Worm (Caenorhabditis elegans): ENCODE data around the gene rtfo-1.

The rtfo-1 gene

ce11 chrV:9622834-9623233 is 40.4 kb upstream of the rtfo-1 start, which contains the start of gene idpc-5:
idpc-5 (minus strand) TSS chrV:9622934.
- no peak for TF ChIP-seq lin-39 (tag; optimal IDR thresholded peaks at IDR 0.05)
- no peak for TF ChIP-seq lin-13 (GFP tag; optimal IDR thresholded peaks at IDR 0.05)
- no peak for TF ChIP-seq aly-2 (tag; optimal IDR thresholded peaks at IDR 0.05)
- TF ChIP-seq nhr-11 (tag; optimal IDR thresholded peaks at IDR 0.05), result no peak
- TF ChIP-seq nhr-77 (tag; optimal IDR thresholded peaks at IDR 0.05), result no peak
- TF ChIP-seq snpc-4 (tag; optimal IDR thresholded peaks at IDR 0.05), result no peak
- no peak for TF ChIP-seq peb-1 (tag; optimal IDR thresholded peaks at IDR 0.05)
- TF ChIP-seq zag-1 (tag; optimal IDR thresholded peaks at IDR 0.05), result no peak
- TF ChIP-seq nhr-25 (tag; optimal IDR thresholded peaks at IDR 0.05), result no peak
- no peak for TF ChIP-seq egl-27 (tag; optimal IDR thresholded peaks at IDR 0.05)
- TF ChIP-seq C34F6.9 (tag; optimal IDR thresholded peaks at IDR 0.05), result no peak
- TF ChIP-seq mdl-1 (tag; optimal IDR thresholded peaks at IDR 0.05), result no peak
- no peak for TF ChIP-seq ztf-1 (GFP tag; conservative IDR thresholded peaks at IDR 0.05)
- no peak for TF ChIP-seq ztf-4 (tag; optimal IDR thresholded peaks at IDR 0.05)
- TF ChIP-seq sma-3 (GFP tag; optimal IDR thresholded peaks at IDR 0.05), result no peak
- no peak for TF ChIP-seq fos-1 (tag; optimal IDR thresholded peaks at IDR 0.05)
- TF ChIP-seq blmp-1 (tag; optimal IDR thresholded peaks at IDR 0.05; ENCODE audit: insufficient read depth), result no peak
- no peak for TF ChIP-seq lsy-2 (tag; optimal IDR thresholded peaks at IDR 0.05)
- TF ChIP-seq lin-11 (tag; optimal IDR thresholded peaks at IDR 0.05), result no peak

- TF ChIP-seq R02D3.7 (tag; optimal IDR thresholded peaks at IDR 0.05), result no peak
- TF ChIP-seq ZK546.5 (tag; optimal IDR thresholded peaks at IDR 0.05), result no peak
- no peak for TF ChIP-seq sma-9 (GFP tag; optimal IDR thresholded peaks at IDR 0.05)
- TF ChIP-seq sma-9 (tag; optimal IDR thresholded peaks at IDR 0.05), result no peak
- no peak for TF ChIP-seq nhr-6 (tag; optimal IDR thresholded peaks at IDR 0.05)
- no peak for TF ChIP-seq egl-27 (tag; optimal IDR thresholded peaks at IDR 0.05)
- no peak for TF ChIP-seq nhr-237 (tag; optimal IDR thresholded peaks at IDR 0.05)
- no peak for TF ChIP-seq crh-2 (tag; optimal IDR thresholded peaks at IDR 0.05)
- TF ChIP-seq ceh-82 (tag; optimal IDR thresholded peaks at IDR 0.05), result no peak
- TF ChIP-seq nhr-11 (tag; optimal IDR thresholded peaks at IDR 0.05), result no peak
- TF ChIP-seq fos-1 (tag; optimal IDR thresholded peaks at IDR 0.05), result no peak
- no peak for TF ChIP-seq blmp-1 (tag; optimal IDR thresholded peaks at IDR 0.05; ENCODE audit: insufficient read depth)
- no peak for TF ChIP-seq Y55F3AM.14 (GFP tag; optimal IDR thresholded peaks at IDR 0.05)
- no peak for TF ChIP-seq nhr-21 (tag; optimal IDR thresholded peaks at IDR 0.05)
- no peak for TF ChIP-seq gmeb-1 (tag; optimal IDR thresholded peaks at IDR 0.05)
- no peak for TF ChIP-seq elt-1 (tag; optimal IDR thresholded peaks at IDR 0.05)
Measured at ce11 chrV:9621437-9621836, 39.0 kb upstream of the rtfo-1 start.

ce11 chrV:9620417-9620816 is 38.0 kb upstream of the rtfo-1 start:
- TF ChIP-seq sma-3 (GFP tag; optimal IDR thresholded peaks at IDR 0.05), result no peak
- TF ChIP-seq nhr-12 (tag; optimal IDR thresholded peaks at IDR 0.05), result no peak
- TF ChIP-seq unc-55 (GFP tag; optimal IDR thresholded peaks at IDR 0.05), result no peak
- no peak for TF ChIP-seq mdl-1 (tag; optimal IDR thresholded peaks at IDR 0.05)
- no peak for TF ChIP-seq sem-4 (tag; optimal IDR thresholded peaks at IDR 0.05)
- TF ChIP-seq Y55F3AM.14 (GFP tag; optimal IDR thresholded peaks at IDR 0.05), result no peak
- no peak for TF ChIP-seq nhr-77 (tag; optimal IDR thresholded peaks at IDR 0.05)
- no peak for TF ChIP-seq gmeb-1 (tag; optimal IDR thresholded peaks at IDR 0.05)
- no peak for TF ChIP-seq C34F6.9 (tag; optimal IDR thresholded peaks at IDR 0.05)

- TF ChIP-seq lsy-2 (tag; optimal IDR thresholded peaks at IDR 0.05), result no peak
- TF ChIP-seq peb-1 (tag; optimal IDR thresholded peaks at IDR 0.05), result no peak
- no peak for TF ChIP-seq ztf-4 (tag; optimal IDR thresholded peaks at IDR 0.05)
- TF ChIP-seq gmeb-1 (tag; optimal IDR thresholded peaks at IDR 0.05), result no peak
- no peak for TF ChIP-seq nhr-11 (tag; optimal IDR thresholded peaks at IDR 0.05)
- no peak for TF ChIP-seq nhr-23 (tag; optimal IDR thresholded peaks at IDR 0.05)
- no peak for TF ChIP-seq alr-1 (tag; optimal IDR thresholded peaks at IDR 0.05)
- TF ChIP-seq lin-39 (tag; optimal IDR thresholded peaks at IDR 0.05), result no peak
- TF ChIP-seq F13H6.1 (tag; optimal IDR thresholded peaks at IDR 0.05), result no peak
- no peak for TF ChIP-seq nhr-129 (tag; optimal IDR thresholded peaks at IDR 0.05)
- no peak for TF ChIP-seq dmd-4 (tag; optimal IDR thresholded peaks at IDR 0.05)
Measured at ce11 chrV:9619850-9620249, 37.4 kb upstream of the rtfo-1 start, which contains the start of gene idpc-6. idpc-6 (plus strand) TSS chrV:9620150.
